Worm (Caenorhabditis elegans) whole organism, L2 larva: ENCODE measurements around the gene ZK6.8.

Experiments
- C34F6.9 ChIP-seq: fragments of 150-350 bp; optimal IDR thresholded peaks from 2 replicates; lab custom pipeline; 2014; ENCODE audit warnings: missing biosample characterization, missing genetic modification characterization
- F13H6.1 ChIP-seq: sonication (generic microtip); optimal IDR thresholded peaks from 2 replicates; lab custom pipeline; 2016; ENCODE audit warnings: missing genetic modification characterization, missing compliant biosample characterization
- R02D3.7 ChIP-seq: fragments of 150-350 bp; optimal IDR thresholded peaks from 2 replicates; lab custom pipeline; 2014; ENCODE audit warnings: missing biosample characterization, missing genetic modification characterization
- Y55F3AM.14 ChIP-seq: fragments of 200-800 bp; sonication (Bioruptor generic); optimal IDR thresholded peaks from 2 replicates; lab custom pipeline; 2018; ENCODE audit warnings: mild to moderate bottlenecking, missing genetic modification characterization, missing compliant biosample characterization
- alr-1 ChIP-seq: fragments of 150-350 bp; optimal IDR thresholded peaks from 2 replicates; lab custom pipeline; 2014; ENCODE audit warnings: missing biosample characterization, missing genetic modification characterization
- aly-2 ChIP-seq: fragments of 150-350 bp; optimal IDR thresholded peaks from 2 replicates; lab custom pipeline; 2014; ENCODE audit warnings: missing biosample characterization, missing genetic modification characterization
- ama-1 ChIP-seq: fragments of 150-350 bp; optimal IDR thresholded peaks from 2 replicates; lab custom pipeline; 2018; ENCODE audit warnings: inconsistent platforms
- blmp-1 ChIP-seq: sonication (generic microtip); optimal IDR thresholded peaks from 2 replicates; lab custom pipeline; 2017; ENCODE audit warnings: missing genetic modification characterization, mild to moderate bottlenecking, missing compliant biosample characterization, antibody characterized with exemption, moderate library complexity; ENCODE audit not compliant: insufficient read depth
- ceh-16 ChIP-seq: fragments of 150-350 bp; optimal IDR thresholded peaks from 2 replicates; lab custom pipeline; 2014; ENCODE audit warnings: missing biosample characterization, missing genetic modification characterization
- ceh-82 ChIP-seq: fragments of 150-350 bp; optimal IDR thresholded peaks from 2 replicates; lab custom pipeline; 2014; ENCODE audit warnings: missing biosample characterization, missing genetic modification characterization
- crh-2 ChIP-seq: sonication (generic microtip); optimal IDR thresholded peaks from 2 replicates; lab custom pipeline; 2017; ENCODE audit warnings: missing biosample characterization, missing genetic modification characterization
- elt-1 ChIP-seq: fragments of 150-350 bp; optimal IDR thresholded peaks from 2 replicates; lab custom pipeline; 2014; ENCODE audit warnings: missing biosample characterization, missing genetic modification characterization
- elt-3 ChIP-seq: sonication (generic microtip); optimal IDR thresholded peaks from 2 replicates; lab custom pipeline; 2017; ENCODE audit warnings: missing biosample characterization, missing genetic modification characterization
- fos-1 ChIP-seq: fragments of 150-350 bp; optimal IDR thresholded peaks from 2 replicates; lab custom pipeline; 2014; ENCODE audit warnings: missing biosample characterization, missing genetic modification characterization
- gmeb-1 ChIP-seq: fragments of 150-350 bp; optimal IDR thresholded peaks from 2 replicates; lab custom pipeline; 2014; ENCODE audit warnings: missing biosample characterization, missing genetic modification characterization
- lin-13 ChIP-seq: fragments of 150-350 bp; optimal IDR thresholded peaks from 2 replicates; lab custom pipeline; 2014; ENCODE audit warnings: missing biosample characterization, missing genetic modification reagents, missing genetic modification characterization
- lsy-2 ChIP-seq, 2 experiments: fragments of 150-350 bp in 1 of 2; sonication (generic microtip) in 1 of 2; optimal IDR thresholded peaks; 2 replicates each; lab custom pipeline; 2014 to 2017; ENCODE audit warnings: missing biosample characterization in 2 of 2, missing genetic modification characterization in 2 of 2
- mab-5 ChIP-seq: fragments of 150-350 bp; optimal IDR thresholded peaks from 2 replicates; lab custom pipeline; 2014; ENCODE audit warnings: missing biosample characterization, missing genetic modification characterization
- mdl-1 ChIP-seq, 2 experiments: fragments of 150-350 bp in 1 of 2; sonication (generic microtip) in 1 of 2; optimal IDR thresholded peaks; 2 replicates each; lab custom pipeline; 2017; ENCODE audit warnings: missing biosample characterization in 2 of 2, missing genetic modification characterization in 2 of 2
- nhr-11 ChIP-seq: fragments of 150-350 bp; optimal IDR thresholded peaks from 2 replicates; lab custom pipeline; 2014; ENCODE audit warnings: missing biosample characterization, missing genetic modification characterization
- nhr-12 ChIP-seq: fragments of 150-350 bp; optimal IDR thresholded peaks from 2 replicates; lab custom pipeline; 2014; ENCODE audit warnings: missing biosample characterization, missing genetic modification characterization
- nhr-129 ChIP-seq: fragments of 150-350 bp; optimal IDR thresholded peaks from 2 replicates; lab custom pipeline; 2014; ENCODE audit warnings: missing biosample characterization, missing genetic modification characterization
- nhr-21 ChIP-seq: fragments of 150-350 bp; optimal IDR thresholded peaks from 2 replicates; lab custom pipeline; 2014; ENCODE audit warnings: missing biosample characterization, missing genetic modification characterization
- nhr-237 ChIP-seq: fragments of 150-350 bp; optimal IDR thresholded peaks from 2 replicates; lab custom pipeline; 2014; ENCODE audit warnings: missing biosample characterization, missing genetic modification characterization
- nhr-25 ChIP-seq: fragments of 150-350 bp; sonication (generic microtip); optimal IDR thresholded peaks from 3 replicates; lab custom pipeline; 2014; ENCODE audit warnings: missing biosample characterization, missing genetic modification characterization
- nhr-6 ChIP-seq: fragments of 150-350 bp; optimal IDR thresholded peaks from 2 replicates; lab custom pipeline; 2014; ENCODE audit warnings: missing biosample characterization, missing genetic modification characterization
- peb-1 ChIP-seq: fragments of 150-350 bp; optimal IDR thresholded peaks from 2 replicates; lab custom pipeline; 2014; ENCODE audit warnings: missing biosample characterization, missing genetic modification characterization
- sem-4 ChIP-seq: fragments of 150-350 bp; optimal IDR thresholded peaks from 2 replicates; lab custom pipeline; 2014; ENCODE audit warnings: missing biosample characterization, missing genetic modification reagents, missing genetic modification characterization
- skn-1 ChIP-seq: sonication (generic microtip); optimal IDR thresholded peaks from 2 replicates; lab custom pipeline; 2017; ENCODE audit warnings: missing biosample characterization, missing genetic modification characterization
- sma-3 ChIP-seq: sonication (generic microtip); optimal IDR thresholded peaks from 2 replicates; lab custom pipeline; 2016; ENCODE audit warnings: missing genetic modification reagents, missing genetic modification characterization, missing compliant biosample characterization
- sma-9 ChIP-seq, 2 experiments: fragments of 150-350 bp in 1 of 2; sonication (generic microtip) in 1 of 2; optimal IDR thresholded peaks; 2 replicates each; lab custom pipeline; 2014 to 2016; ENCODE audit warnings: missing genetic modification characterization in 2 of 2, mild to moderate bottlenecking in 1 of 2, missing biosample characterization in 1 of 2, missing compliant biosample characterization in 1 of 2, missing genetic modification reagents in 1 of 2, moderate library complexity in 1 of 2
- unc-39 ChIP-seq: fragments of 150-350 bp; optimal IDR thresholded peaks from 2 replicates; lab custom pipeline; 2014; ENCODE audit warnings: missing biosample characterization, missing genetic modification characterization
- unc-55 ChIP-seq: fragments of 150-350 bp; sonication (generic microtip); optimal IDR thresholded peaks from 3 replicates; lab custom pipeline; 2014; ENCODE audit warnings: missing biosample characterization, missing genetic modification reagents, missing genetic modification characterization
- unc-62 ChIP-seq: fragments of 150-350 bp; optimal IDR thresholded peaks from 2 replicates; lab custom pipeline; 2014; ENCODE audit warnings: missing biosample characterization, missing genetic modification reagents, missing genetic modification characterization
- zag-1 ChIP-seq: fragments of 150-350 bp; optimal IDR thresholded peaks from 2 replicates; lab custom pipeline; 2014; ENCODE audit warnings: missing biosample characterization, missing genetic modification characterization
- ztf-1 ChIP-seq: fragments of 200-800 bp; sonication (Bioruptor generic); conservative IDR thresholded peaks from 2 replicates; pipeline ENCODE4 v1.3.6; 2022; ENCODE audit warnings: missing genetic modification characterization, missing compliant biosample characterization
- ztf-11 ChIP-seq: sonication (generic microtip); optimal IDR thresholded peaks from 2 replicates; lab custom pipeline; 2017; ENCODE audit warnings: missing biosample characterization, missing genetic modification characterization
- ztf-4 ChIP-seq: fragments of 150-350 bp; optimal IDR thresholded peaks from 2 replicates; lab custom pipeline; 2014; ENCODE audit warnings: missing biosample characterization, missing genetic modification characterization

Gene ZK6.8

DNA sequence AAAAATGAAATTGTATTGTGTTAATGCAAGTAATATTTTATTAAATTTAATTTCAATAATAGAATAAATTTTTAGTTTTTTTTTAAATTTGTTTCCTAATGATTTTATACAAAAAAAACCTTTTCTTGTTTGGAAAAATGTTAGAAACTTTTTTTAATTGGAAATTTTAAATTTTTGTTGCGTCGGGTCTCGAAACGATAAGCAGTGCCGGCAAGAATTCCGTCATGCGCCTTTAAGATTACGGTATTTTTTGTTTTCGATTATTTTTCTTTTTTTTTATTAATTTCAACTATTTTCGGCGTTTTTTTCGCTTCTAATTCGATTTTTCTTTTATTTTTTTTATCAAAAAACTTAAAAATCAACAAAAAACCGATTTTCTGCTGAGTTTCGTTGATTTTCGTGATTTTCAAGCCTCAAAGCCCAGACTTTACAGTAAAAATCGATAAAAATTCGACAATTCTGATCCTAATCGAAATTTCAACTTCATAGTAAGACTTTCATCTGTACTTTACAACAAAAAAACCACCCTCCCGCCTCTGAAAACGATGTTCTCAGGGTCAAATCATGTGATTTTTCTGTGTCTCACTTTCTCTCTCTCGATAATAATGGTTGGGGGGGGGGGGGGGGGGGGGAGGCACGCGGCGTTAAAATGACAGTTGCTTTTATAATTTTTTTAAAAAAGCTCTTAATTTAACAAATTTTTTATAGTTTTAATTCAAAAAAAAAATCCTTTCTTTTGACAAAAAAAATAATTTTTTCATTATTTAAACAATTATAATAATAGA is 34.0 kb upstream of the ZK6.8 start:
- TF ChIP-seq skn-1 = no peak
- TF ChIP-seq nhr-237 = no peak
- no peak for TF ChIP-seq peb-1

DNA sequence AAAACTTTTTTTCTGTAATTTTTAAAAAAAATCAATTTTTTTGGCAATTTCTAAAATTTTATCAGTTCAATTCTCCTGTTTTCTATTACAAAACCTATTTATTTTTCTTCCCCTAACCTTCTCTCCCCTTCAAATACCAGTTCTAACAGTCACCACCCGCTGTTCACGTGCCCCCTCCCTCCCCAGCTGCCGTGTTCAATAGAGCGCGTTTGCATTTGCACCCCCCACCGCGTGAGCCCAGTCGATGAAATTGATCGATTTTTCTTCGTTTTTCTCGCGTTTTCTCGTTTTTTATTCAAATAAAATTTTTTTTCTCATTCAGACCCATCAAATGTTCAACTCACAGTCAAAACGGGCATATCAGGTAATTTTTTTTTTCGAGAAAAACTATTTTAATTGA is 32.7 kb upstream of the ZK6.8 start, which contains the start of gene atg-9:
atg-9 (plus strand) TSS at position 332 of the 400 bp plus-strand sequence.
- TF ChIP-seq sma-3 (GFP tag; lab: Kevin White, UChicago) (peak; percentile 58), lin-13 (GFP tag; lab: Kevin White, UChicago) (peak; percentile 53), F13H6.1 (tag; lab: Kevin White, UChicago) (peak; percentile 50), ztf-1 (no peak), zag-1 (tag; lab: Kevin White, UChicago) (no peak), blmp-1 (peak; percentile 23), ceh-16 (peak; percentile 57), ztf-11 (no peak), fos-1 (tag; lab: Kevin White, UChicago) (peak; percentile 67), mab-5 (tag; lab: Kevin White, UChicago) (peak; percentile 6), ztf-4 (tag; lab: Kevin White, UChicago) (peak; percentile 47), ama-1 (lab: Kevin White, UChicago) (peak; percentile 58), nhr-21 (tag; lab: Kevin White, UChicago) (peak; percentile 23), crh-2 (tag; lab: Kevin White, UChicago) (peak; percentile 79), gmeb-1 (tag; lab: Kevin White, UChicago) (peak; percentile 75), sem-4 (tag; lab: Kevin White, UChicago) (peak; percentile 55), mdl-1 (tag; optimal IDR thresholded peaks at IDR 0.05; lab: Kevin White, UChicago) (peak; percentile 59 to 89), alr-1 (tag; lab: Kevin White, UChicago) (no peak), nhr-25 (tag; lab: Kevin White, UChicago) (peak; percentile 84), sma-9 (GFP tag; optimal IDR thresholded peaks at IDR 0.05; lab: Kevin White, UChicago) (peak; percentile 48), sma-9 (tag; optimal IDR thresholded peaks at IDR 0.05; lab: Kevin White, UChicago) (no peak), ceh-82 (tag; lab: Kevin White, UChicago) (no peak), skn-1 (no peak), nhr-129 (tag; lab: Kevin White, UChicago) (peak; percentile 71), lsy-2 (tag; optimal IDR thresholded peaks at IDR 0.05; lab: Kevin White, UChicago) (peak; percentile 20 to 73), Y55F3AM.14 (GFP tag; lab: Kevin White, UChicago) (peak; percentile 40), nhr-11 (tag; lab: Kevin White, UChicago) (no peak), unc-55 (GFP tag; lab: Kevin White, UChicago) (peak; percentile 40), C34F6.9 (tag; lab: Kevin White, UChicago) (peak; percentile 80)

DNA sequence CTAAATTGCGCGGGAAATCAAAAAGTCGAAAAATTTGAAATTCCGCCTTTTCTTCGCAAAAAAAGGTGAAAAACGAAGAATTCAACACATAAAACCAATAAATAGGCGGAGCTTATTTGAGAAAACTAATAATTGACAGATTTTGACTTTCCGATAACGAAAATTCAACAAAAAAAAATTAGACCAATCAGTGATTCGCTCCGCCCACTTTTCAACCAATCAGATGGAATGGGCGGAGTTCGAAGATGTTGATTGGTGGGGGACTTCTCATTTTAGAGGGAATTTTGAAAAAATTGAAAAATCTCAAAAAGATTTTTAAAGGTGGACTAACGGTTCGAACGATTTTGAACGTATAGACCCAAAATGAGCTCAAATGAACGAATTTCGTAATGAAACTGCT is 30.9 kb upstream of the ZK6.8 start:
- TF ChIP-seq ztf-1 (no peak), sma-9 (GFP tag; optimal IDR thresholded peaks at IDR 0.05; lab: Kevin White, UChicago) (no peak), sma-9 (tag; optimal IDR thresholded peaks at IDR 0.05; lab: Kevin White, UChicago) (no peak), mab-5 (tag; lab: Kevin White, UChicago) (no peak), nhr-237 (no peak), sma-3 (GFP tag; lab: Kevin White, UChicago) (no peak), zag-1 (tag; lab: Kevin White, UChicago) (no peak), nhr-25 (tag; lab: Kevin White, UChicago) (no peak), nhr-12 (tag; lab: Kevin White, UChicago) (no peak), ceh-82 (tag; lab: Kevin White, UChicago) (no peak), unc-62 (GFP tag; lab: Kevin White, UChicago) (no peak), mdl-1 (tag; optimal IDR thresholded peaks at IDR 0.05; lab: Kevin White, UChicago) (no peak), F13H6.1 (tag; lab: Kevin White, UChicago) (no peak), elt-1 (tag; lab: Kevin White, UChicago) (no peak), peb-1 (no peak), nhr-129 (tag; lab: Kevin White, UChicago) (no peak), aly-2 (tag; lab: Kevin White, UChicago) (no peak), lin-13 (GFP tag; lab: Kevin White, UChicago) (no peak), nhr-11 (tag; lab: Kevin White, UChicago) (no peak), ztf-4 (tag; lab: Kevin White, UChicago) (no peak)

DNA sequence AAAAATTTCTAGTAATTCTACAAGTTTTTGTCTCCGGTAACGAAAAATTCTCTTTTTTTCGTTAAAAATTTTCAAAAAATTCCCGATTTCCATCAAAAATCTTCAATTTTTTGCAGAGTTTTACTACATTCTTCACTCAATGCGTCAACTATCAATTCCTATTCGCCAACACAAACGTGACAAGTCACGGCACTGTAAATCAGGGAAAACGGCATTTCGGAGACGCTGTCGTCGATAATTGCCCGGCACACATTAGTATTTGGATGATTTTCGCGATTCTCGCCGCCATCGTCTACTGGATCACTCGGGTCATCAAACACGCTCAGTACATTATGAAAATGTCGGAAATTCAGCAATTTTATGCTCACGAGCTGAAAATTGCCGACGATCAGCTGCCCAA is 29.9 kb upstream of the ZK6.8 start:
- TF ChIP-seq sma-3 (GFP tag; lab: Kevin White, UChicago) (no peak), lin-13 (GFP tag; lab: Kevin White, UChicago) (no peak), nhr-129 (tag; lab: Kevin White, UChicago) (no peak), Y55F3AM.14 (GFP tag; lab: Kevin White, UChicago) (no peak), C34F6.9 (tag; lab: Kevin White, UChicago) (no peak), elt-1 (tag; lab: Kevin White, UChicago) (no peak), elt-3 (no peak), alr-1 (tag; lab: Kevin White, UChicago) (no peak), nhr-6 (tag; lab: Kevin White, UChicago) (no peak), unc-39 (tag; lab: Kevin White, UChicago) (no peak), ceh-82 (tag; lab: Kevin White, UChicago) (no peak), zag-1 (tag; lab: Kevin White, UChicago) (no peak), nhr-237 (no peak), R02D3.7 (tag; lab: Kevin White, UChicago) (no peak), ztf-11 (no peak), ceh-16 (no peak)
